Worm (Caenorhabditis elegans) whole organism, L4/young adult: Measurements from ENCODE around the gene chil-5.

Source experiments
- W03F9.2 ChIP-seq: fragments of 150-350 bp; optimal IDR thresholded peaks from 2 replicates; lab custom pipeline; 2014; ENCODE audit warnings: missing biosample characterization, missing genetic modification characterization
- dao-5 ChIP-seq: sonication (generic microtip); optimal IDR thresholded peaks from 2 replicates; lab custom pipeline; 2016; ENCODE audit warnings: missing genotype, missing genetic modification characterization, moderate library complexity, missing compliant biosample characterization
- him-1 ChIP-seq: sonication (generic microtip); optimal IDR thresholded peaks from 2 replicates; lab custom pipeline; 2016; ENCODE audit warnings: missing genotype, missing genetic modification reagents, missing genetic modification characterization, missing compliant biosample characterization

chil-5 gene

ce11 chrII:9859575-9859974, at the start of gene chil-5:
Gene chil-5 (minus strand): TSS chrII:9859675.
- TF ChIP-seq him-1 (no peak), dao-5 (tag; lab: Kevin White, UChicago) (no peak), W03F9.2 (tag; lab: Kevin White, UChicago) (no peak)

ce11 chrII:9904459-9904858, 45.0 kb upstream of the chil-5 start:
- TF ChIP-seq W03F9.2 (tag; lab: Kevin White, UChicago) (no peak), him-1 (no peak), dao-5 (tag; lab: Kevin White, UChicago) (no peak)

- no peak for TF ChIP-seq him-1
- TF ChIP-seq W03F9.2 (tag; lab: Kevin White, UChicago) = no peak
- no peak for TF ChIP-seq dao-5 (tag; lab: Kevin White, UChicago)
These were observed 40.8 kb upstream of the chil-5 start, which contains the start of gene unc-4 for ce11 chrII:9900276-9900675. Gene unc-4 (minus strand): TSS chrII:9900376.

- TF ChIP-seq him-1 (no peak), dao-5 (tag; lab: Kevin White, UChicago) (no peak), W03F9.2 (tag; lab: Kevin White, UChicago) (no peak)
These were observed 39.3 kb upstream of the chil-5 start for ce11 chrII:9898744-9899143.

DNA sequence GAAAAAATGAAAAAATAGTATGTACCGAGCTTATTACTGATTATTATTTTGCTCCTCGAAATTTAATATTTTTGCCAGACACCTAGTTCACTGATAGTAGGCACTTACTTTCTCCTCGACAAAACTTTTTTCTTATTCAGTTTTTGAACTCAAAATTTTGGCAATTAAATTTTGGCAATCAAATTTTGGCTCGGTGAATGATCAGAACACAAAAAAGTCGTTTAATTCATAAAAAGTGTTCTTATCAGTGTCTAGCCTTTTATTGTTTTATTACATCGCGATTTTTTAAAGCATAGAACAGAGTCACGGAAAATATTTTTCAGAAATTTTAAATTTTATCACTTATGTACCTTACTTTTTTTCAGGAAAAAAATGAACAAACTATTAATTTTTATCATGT, 35.7 kb upstream of the chil-5 start:
- TF ChIP-seq dao-5 (tag; lab: Kevin White, UChicago) = no peak
- no peak for TF ChIP-seq him-1
- no peak for TF ChIP-seq W03F9.2 (tag; lab: Kevin White, UChicago)

- no peak for TF ChIP-seq dao-5 (tag; lab: Kevin White, UChicago)
- no peak for TF ChIP-seq him-1
- TF ChIP-seq W03F9.2 (tag; lab: Kevin White, UChicago) = no peak
These were observed 35.0 kb upstream of the chil-5 start, which contains the start of gene F26C11.1 for ce11 chrII:9894435-9894834. Gene F26C11.1 (plus strand): TSS chrII:9894735.

DNA sequence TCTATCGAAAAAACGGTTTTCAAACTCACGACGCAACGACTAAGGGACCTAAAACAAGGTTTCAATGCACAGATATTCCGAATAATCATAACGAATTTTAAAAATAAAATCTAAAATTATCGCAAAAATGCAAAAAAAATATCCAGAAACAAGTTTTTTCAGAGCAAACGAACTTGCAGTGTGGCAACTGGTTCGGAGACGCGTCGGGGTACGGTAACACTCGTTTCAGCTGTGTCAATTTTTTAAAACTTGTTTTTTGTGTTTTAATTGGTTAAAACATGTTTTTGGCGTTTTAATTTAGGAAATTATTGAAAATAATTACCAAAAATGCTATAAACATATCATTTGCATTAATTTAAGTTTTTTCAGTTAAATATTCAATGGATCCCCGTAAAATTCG, 32.9 kb upstream of the chil-5 start, which contains the start of gene C08H9.16:
Gene C08H9.16 (plus strand): TSS at position 370 of the 400 bp plus-strand sequence.
- TF ChIP-seq W03F9.2 (tag; lab: Kevin White, UChicago) (peak; percentile 74), dao-5 (tag; lab: Kevin White, UChicago) (no peak), him-1 (no peak)

DNA sequence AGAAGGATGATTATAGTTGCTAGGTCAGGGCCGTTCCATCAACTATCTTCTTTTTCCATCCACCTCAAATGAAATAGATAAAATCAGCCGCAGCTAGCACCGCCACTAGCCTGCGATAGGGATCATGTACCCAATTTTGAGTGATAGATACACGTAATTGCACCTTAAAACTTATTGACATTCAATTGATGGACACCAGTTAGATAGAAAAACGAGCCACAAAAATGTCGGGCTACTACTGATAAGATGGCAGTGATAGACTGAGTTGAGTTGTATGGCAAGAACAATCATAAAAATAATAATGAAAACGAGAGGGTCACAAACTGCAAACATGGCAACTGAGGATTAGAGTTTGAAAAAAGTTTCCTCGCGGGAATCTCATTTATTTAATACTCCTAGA, 32.3 kb upstream of the chil-5 start:
- TF ChIP-seq dao-5 (tag; lab: Kevin White, UChicago) (no peak), W03F9.2 (tag; lab: Kevin White, UChicago) (no peak), him-1 (no peak)

- TF ChIP-seq dao-5 (tag; lab: Kevin White, UChicago) = no peak
- no peak for TF ChIP-seq him-1
- TF ChIP-seq W03F9.2 (tag; lab: Kevin White, UChicago) = no peak
These were observed 31.7 kb upstream of the chil-5 start, which contains the start of gene vgln-1 for ce11 chrII:9891031-9891689. Gene vgln-1 (minus strand): TSS chrII:9891081.

ce11 chrII:9888549-9888948, 29.1 kb upstream of the chil-5 start:
- TF ChIP-seq him-1 = no peak
- no peak for TF ChIP-seq W03F9.2 (tag; lab: Kevin White, UChicago)
- TF ChIP-seq dao-5 (tag; lab: Kevin White, UChicago) = no peak

DNA sequence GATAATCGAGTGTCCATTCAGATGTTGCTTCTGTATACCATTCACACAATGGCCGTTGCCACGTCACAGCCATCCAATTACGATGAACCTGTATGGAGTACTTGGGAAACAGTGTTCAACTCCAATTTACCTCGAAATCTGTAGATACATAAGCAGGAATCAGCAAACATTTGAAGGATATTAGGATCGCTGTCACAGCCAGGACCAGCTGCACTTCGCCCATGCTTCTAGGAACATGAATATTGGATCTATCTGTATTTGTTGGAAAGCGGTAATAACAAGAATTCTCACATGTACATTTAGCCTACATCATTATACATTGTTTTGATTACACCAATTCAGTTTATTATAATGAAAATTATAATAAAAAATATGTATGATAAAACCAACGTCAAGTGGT, 26.7 kb upstream of the chil-5 start, which contains the start of gene algn-8:
Gene algn-8 (minus strand): TSS at position 227 of the 400 bp plus-strand sequence.
- no peak for TF ChIP-seq W03F9.2 (tag; lab: Kevin White, UChicago)

DNA sequence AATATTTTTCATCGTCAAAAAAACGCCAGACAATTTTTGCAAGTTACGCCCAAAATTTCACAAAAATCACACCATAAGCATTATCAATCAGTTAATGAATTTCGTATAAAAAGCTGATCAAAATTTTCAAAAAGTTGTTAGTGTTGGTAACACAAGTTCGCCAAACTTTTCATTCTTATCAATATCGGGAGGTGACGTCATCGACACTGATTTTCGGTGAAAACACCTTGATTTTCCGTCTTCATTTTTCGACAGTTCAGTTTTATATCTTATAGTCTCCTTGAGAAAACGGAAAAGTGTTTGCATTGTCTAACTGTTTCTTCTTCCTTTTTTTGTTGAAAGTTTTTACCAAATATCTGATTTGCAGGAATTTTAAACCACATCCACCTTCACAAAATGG, 21.4 kb upstream of the chil-5 start, which contains the start of gene C08H9.15:
Gene C08H9.15 (plus strand): TSS at position 368 of the 400 bp plus-strand sequence.
- TF ChIP-seq dao-5 (tag; lab: Kevin White, UChicago) (no peak), W03F9.2 (tag; lab: Kevin White, UChicago) (no peak), him-1 (no peak)

DNA sequence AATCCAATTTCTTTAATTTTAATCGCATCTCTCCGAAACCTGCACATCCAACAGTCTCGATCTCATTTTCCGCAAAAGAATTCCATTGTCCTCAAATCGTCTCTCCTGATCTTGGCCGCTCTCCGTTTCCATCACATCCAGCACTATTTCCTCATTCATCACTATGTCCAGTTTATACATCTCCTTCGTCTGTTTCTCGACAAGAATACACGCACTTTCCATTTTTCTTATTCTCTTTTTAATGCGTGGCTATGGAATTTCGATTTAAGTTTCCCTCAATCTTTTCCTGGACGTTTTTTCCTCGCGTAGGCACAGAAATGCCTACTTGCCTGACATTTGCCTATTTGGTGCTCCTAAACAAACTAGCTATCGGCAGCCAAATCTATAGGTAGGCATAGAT, 20.3 kb upstream of the chil-5 start:
- TF ChIP-seq dao-5 (tag; lab: Kevin White, UChicago) (no peak), him-1 (no peak), W03F9.2 (tag; lab: Kevin White, UChicago) (no peak)

- TF ChIP-seq W03F9.2 (tag; lab: Kevin White, UChicago) (no peak), him-1 (no peak), dao-5 (tag; lab: Kevin White, UChicago) (no peak)
These were observed 15.2 kb upstream of the chil-5 start, which contains the start of the genes chil-2 and ctsa-3.2 for ce11 chrII:9874508-9875229. Gene chil-2 (minus strand): TSS chrII:9874608. Gene ctsa-3.2 (plus strand): TSS chrII:9875179.
